Worm (Caenorhabditis elegans): Measurements from ENCODE around the gene srd-65.

Gene srd-65

ce11 chrIII:2243617-2244016, 19.8 kb upstream of the srd-65 start:
- TF ChIP-seq nfya-2 (GFP tag; IDR thresholded peaks at IDR 0.05) (no peak), attf-5 (GFP tag; optimal IDR thresholded peaks at IDR 0.05) (no peak), ceh-91 (GFP tag; IDR thresholded peaks at IDR 0.05) (no peak), egl-18 (GFP tag; IDR thresholded peaks at IDR 0.05) (no peak), nhr-120 (GFP tag; IDR thresholded peaks at IDR 0.05) (no peak), D2030.7 (GFP tag; IDR thresholded peaks at IDR 0.05) (no peak), cebp-2 (GFP tag; IDR thresholded peaks at IDR 0.05) (no peak), cebp-1 (GFP tag; IDR thresholded peaks at IDR 0.05) (no peak), cebp-1 (tag; optimal IDR thresholded peaks at IDR 0.05) (no peak), lir-1 (GFP tag; conservative IDR thresholded peaks at IDR 0.05) (no peak), zim-3 (tag; optimal IDR thresholded peaks at IDR 0.05) (no peak), rpc-1 (optimal IDR thresholded peaks at IDR 0.05) (no peak), rpc-1 (tag; optimal IDR thresholded peaks at IDR 0.05) (no peak), C06A6.2 (GFP tag; conservative IDR thresholded peaks at IDR 0.05) (no peak), F57C9.4 (tag; optimal IDR thresholded peaks at IDR 0.05) (no peak), F55B11.4 (tag; optimal IDR thresholded peaks at IDR 0.05; ENCODE audit: borderline replicate concordance, insufficient read depth) (no peak), Y53G8AR.9 (GFP tag; conservative IDR thresholded peaks at IDR 0.05) (no peak), attf-6 (GFP tag; IDR thresholded peaks at IDR 0.05) (no peak), nhr-80 (tag; optimal IDR thresholded peaks at IDR 0.05) (no peak), ceh-58 (GFP tag; IDR thresholded peaks at IDR 0.05) (no peak)

DNA sequence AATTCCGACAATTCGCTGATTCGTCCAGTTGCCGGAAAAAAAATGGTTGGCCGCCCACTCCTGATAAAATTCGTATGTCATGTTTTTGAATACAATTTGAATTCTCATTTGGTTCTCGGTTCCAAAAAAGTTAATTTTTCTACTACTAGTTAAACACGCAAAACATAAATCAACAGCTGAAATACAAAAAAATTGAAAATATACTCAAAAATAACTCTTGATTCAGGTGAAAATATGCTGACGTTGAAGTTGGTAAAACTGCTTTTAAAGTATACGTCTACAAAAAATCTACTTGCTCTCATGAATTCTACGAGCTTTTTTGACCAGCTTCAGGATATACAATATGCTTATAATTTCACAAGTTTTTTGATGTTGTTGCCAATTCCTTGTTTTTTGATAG, 16.6 kb upstream of the srd-65 start, which contains the start of gene srz-56:
Gene srz-56 (plus strand): TSS at position 301 of the 400 bp plus-strand sequence.
- TF ChIP-seq ceh-79 (tag; optimal IDR thresholded peaks at IDR 0.05) (no peak), lsy-27 (tag; optimal IDR thresholded peaks at IDR 0.05; ENCODE audit: borderline replicate concordance, insufficient read depth) (no peak), ceh-27 (GFP tag; optimal IDR thresholded peaks at IDR 0.05) (no peak), zfh-2 (GFP tag; conservative IDR thresholded peaks at IDR 0.05) (no peak), dpff-1 (tag; optimal IDR thresholded peaks at IDR 0.05) (no peak), atf-7 (tag; optimal IDR thresholded peaks at IDR 0.05) (no peak), snpc-4 (GFP tag; optimal IDR thresholded peaks at IDR 0.05) (no peak), snpc-4 (tag; optimal IDR thresholded peaks at IDR 0.05) (no peak), lin-54 (GFP tag; optimal IDR thresholded peaks at IDR 0.05) (no peak), F55B11.4 (tag; optimal IDR thresholded peaks at IDR 0.05; ENCODE audit: borderline replicate concordance, insufficient read depth) (no peak), Y56A3A.18 (GFP tag; IDR thresholded peaks at IDR 0.05) (no peak), lag-1 (GFP tag; IDR thresholded peaks at IDR 0.05) (no peak), nhr-179 (tag; optimal IDR thresholded peaks at IDR 0.05) (no peak), nfya-2 (GFP tag; IDR thresholded peaks at IDR 0.05) (no peak), lin-26 (GFP tag; IDR thresholded peaks at IDR 0.05) (no peak)

ce11 chrIII:2239587-2240144, 15.8 kb upstream of the srd-65 start, which contains the start of gene C39B5.10:
TSS of gene C39B5.10 (minus strand) at chrIII:2239637.
- TF ChIP-seq dox-1 (GFP tag; IDR thresholded peaks at IDR 0.05), result no peak
- TF ChIP-seq akir-1 (GFP tag; optimal IDR thresholded peaks at IDR 0.05), result no peak
- TF ChIP-seq ZK185.1 (tag; optimal IDR thresholded peaks at IDR 0.05; ENCODE audit: poor library complexity, severe bottlenecking), result no peak
- no peak for TF ChIP-seq efl-1 (GFP tag; optimal IDR thresholded peaks at IDR 0.05)
- no peak for TF ChIP-seq nhr-27 (tag; optimal IDR thresholded peaks at IDR 0.05)
- no peak for TF ChIP-seq hsf-1 (GFP tag; IDR thresholded peaks at IDR 0.05)
- no peak for TF ChIP-seq ztf-22 (GFP tag; optimal IDR thresholded peaks at IDR 0.05)
- TF ChIP-seq bed-2 (GFP tag; IDR thresholded peaks at IDR 0.05), result no peak
- no peak for TF ChIP-seq tbp1 (GFP tag; optimal IDR thresholded peaks at IDR 0.05)
- TF ChIP-seq hlh-26 (GFP tag; conservative IDR thresholded peaks at IDR 0.05), result no peak
- TF ChIP-seq ceh-40 (GFP tag; IDR thresholded peaks at IDR 0.05), result no peak
- no peak for TF ChIP-seq attf-3 (GFP tag; conservative IDR thresholded peaks at IDR 0.05)
- no peak for TF ChIP-seq cebp-2 (GFP tag; IDR thresholded peaks at IDR 0.05)
- TF ChIP-seq gei-17 (GFP tag; optimal IDR thresholded peaks at IDR 0.05), result no peak
- TF ChIP-seq snpc-1.3 (tag; optimal IDR thresholded peaks at IDR 0.05; ENCODE audit: insufficient read depth), result no peak
- TF ChIP-seq F52B5.7 (tag; optimal IDR thresholded peaks at IDR 0.05), result no peak
